Fruit fly (Drosophila melanogaster) whole organism, embryonic: ENCODE measurements around the gene ct.
A peak's percentile ranks its signal among the peaks of the same experiment; 100 is the strongest.

Experiments
- Aef1 ChIP-seq: fragments of 200-800 bp; sonication (Bioruptor generic); IDR thresholded peaks from 3 replicates; pipeline ENCODE4 v1.3.6; 2022; ENCODE audit warnings: missing biosample characterization, missing genetic modification characterization
- Bgb ChIP-seq: fragments of 200-800 bp; sonication (Bioruptor generic); IDR thresholded peaks from 2 replicates; pipeline ENCODE4 v1.3.6; 2022; ENCODE audit warnings: missing biosample characterization, missing genetic modification characterization; ENCODE audit not compliant: partially characterized antibody
- CG10654 ChIP-seq: fragments of 200-800 bp; sonication (Bioruptor generic); optimal IDR thresholded peaks from 2 replicates; lab custom pipeline; 2016; ENCODE audit warnings: missing biosample characterization, missing genetic modification characterization
- CG13894 ChIP-seq: fragments of 200-800 bp; sonication (Bioruptor generic); optimal IDR thresholded peaks from 3 replicates; lab custom pipeline; 2018; ENCODE audit warnings: missing biosample characterization, mild to moderate bottlenecking, missing genetic modification characterization, moderate library complexity
- CG14710 ChIP-seq: fragments of 200-800 bp; sonication (Bioruptor generic); optimal IDR thresholded peaks from 3 replicates; lab custom pipeline; 2019; ENCODE audit warnings: missing biosample characterization, mild to moderate bottlenecking, missing genetic modification characterization, moderate library complexity
- CG1603 ChIP-seq: fragments of 200-800 bp; sonication (Bioruptor generic); optimal IDR thresholded peaks from 2 replicates; lab custom pipeline; 2019; ENCODE audit warnings: missing biosample characterization, mild to moderate bottlenecking, missing genetic modification characterization, moderate library complexity
- CG1647 ChIP-seq: fragments of 200-800 bp; sonication (Bioruptor generic); optimal IDR thresholded peaks from 3 replicates; lab custom pipeline; 2016; ENCODE audit warnings: missing biosample characterization, missing genetic modification characterization
- CG17829 ChIP-seq: fragments of 200-800 bp; optimal IDR thresholded peaks from 2 replicates; lab custom pipeline; 2019; ENCODE audit warnings: missing biosample characterization, mild to moderate bottlenecking, missing genetic modification characterization, moderate library complexity
- CG2199 ChIP-seq: fragments of 200-800 bp; sonication (Bioruptor generic); IDR thresholded peaks from 3 replicates; pipeline ENCODE4 v1.3.6; 2022; ENCODE audit warnings: missing biosample characterization, missing genetic modification characterization
- CG2678 ChIP-seq: fragments of 200-800 bp; sonication (Bioruptor generic); optimal IDR thresholded peaks from 3 replicates; lab custom pipeline; 2019; ENCODE audit warnings: missing biosample characterization, mild to moderate bottlenecking, missing genetic modification characterization, moderate library complexity
- CG3995 ChIP-seq: fragments of 200-800 bp; sonication (Bioruptor generic); optimal IDR thresholded peaks from 3 replicates; lab custom pipeline; 2016; ENCODE audit warnings: missing biosample characterization, missing genetic modification characterization
- CG6654 ChIP-seq: fragments of 200-800 bp; sonication (Bioruptor generic); optimal IDR thresholded peaks from 2 replicates; lab custom pipeline; 2017; ENCODE audit warnings: missing biosample characterization, mild to moderate bottlenecking, missing genetic modification characterization
- CG9609 ChIP-seq: fragments of 200-800 bp; sonication (Bioruptor generic); optimal IDR thresholded peaks from 3 replicates; lab custom pipeline; 2016; ENCODE audit warnings: missing biosample characterization, missing genetic modification characterization
- CG9727 ChIP-seq: fragments of 200-800 bp; sonication (Bioruptor generic); optimal IDR thresholded peaks from 3 replicates; lab custom pipeline; 2017; ENCODE audit warnings: missing biosample characterization, mild to moderate bottlenecking, missing genetic modification characterization
- CG9876 ChIP-seq: fragments of 200-800 bp; sonication (Bioruptor generic); optimal IDR thresholded peaks from 2 replicates; lab custom pipeline; 2016; ENCODE audit warnings: missing biosample characterization, missing genetic modification characterization
- Drgx ChIP-seq: fragments of 200-800 bp; sonication (Bioruptor generic); IDR thresholded peaks from 2 replicates; pipeline ENCODE4 v1.3.6; 2022; ENCODE audit warnings: missing biosample characterization, missing genetic modification characterization
- Ets97D ChIP-seq: fragments of 200-800 bp; sonication (Bioruptor generic); optimal IDR thresholded peaks from 3 replicates; lab custom pipeline; 2016; ENCODE audit warnings: missing biosample characterization, missing genetic modification characterization
- Fer1 ChIP-seq: fragments of 200-800 bp; sonication (Bioruptor generic); optimal IDR thresholded peaks from 2 replicates; lab custom pipeline; 2017; ENCODE audit warnings: missing biosample characterization, mild to moderate bottlenecking, missing genetic modification characterization
- Jarid2 ChIP-seq: fragments of 200-800 bp; sonication (Bioruptor generic); optimal IDR thresholded peaks from 3 replicates; lab custom pipeline; 2017; ENCODE audit warnings: mild to moderate bottlenecking, missing biosample characterization, missing genetic modification reagents, missing genetic modification characterization
- Kr ChIP-seq: fragments of 200-800 bp; sonication (Bioruptor generic); optimal IDR thresholded peaks from 2 replicates; lab custom pipeline; 2017; ENCODE audit warnings: missing biosample characterization, mild to moderate bottlenecking, missing genetic modification characterization
- Oli ChIP-seq: fragments of 200-800 bp; sonication (Bioruptor generic); optimal IDR thresholded peaks from 2 replicates; lab custom pipeline; 2018; ENCODE audit warnings: missing biosample characterization, mild to moderate bottlenecking, missing genetic modification characterization, moderate library complexity
- Optix ChIP-seq: fragments of 200-800 bp; sonication (Bioruptor generic); IDR thresholded peaks from 3 replicates; pipeline ENCODE4 v1.3.6; 2022; ENCODE audit warnings: missing biosample characterization, missing genetic modification characterization
- PHDP ChIP-seq: fragments of 200-800 bp; sonication (Bioruptor generic); optimal IDR thresholded peaks from 3 replicates; lab custom pipeline; 2018; ENCODE audit warnings: missing biosample characterization, mild to moderate bottlenecking, missing genetic modification characterization, moderate library complexity
- Ptx1 ChIP-seq: fragments of 200-800 bp; sonication (Bioruptor generic); IDR thresholded peaks from 2 replicates; pipeline ENCODE4 v1.3.6; 2022; ENCODE audit warnings: missing biosample characterization, missing genetic modification characterization
- Six4 ChIP-seq: fragments of 200-800 bp; sonication (Bioruptor generic); optimal IDR thresholded peaks from 2 replicates; lab custom pipeline; 2016; ENCODE audit warnings: missing biosample characterization, missing genetic modification characterization
- Sry-β ChIP-seq: fragments of 200-800 bp; sonication (Bioruptor generic); optimal IDR thresholded peaks from 2 replicates; lab custom pipeline; 2018; ENCODE audit warnings: missing biosample characterization, mild to moderate bottlenecking, missing genetic modification characterization, moderate library complexity
- Taf1 ChIP-seq: fragments of 200-800 bp; sonication (Bioruptor generic); IDR thresholded peaks from 2 replicates; pipeline ENCODE4 v1.3.6; 2022; ENCODE audit warnings: missing biosample characterization, missing genetic modification characterization
- Trl ChIP-seq, 3 experiments: fragments of >200 bp in 2 of 3; fragments of 200-800 bp in 1 of 3; sonication (Bioruptor generic) in 1 of 3; optimal IDR thresholded peaks; 2 replicates in 1 of 3; 3 replicates in 2 of 3; lab custom pipeline; 2016 to 2017; ENCODE audit warnings: missing biosample characterization in 1 of 3, missing genetic modification characterization in 1 of 3
- YL-1 ChIP-seq: fragments of 200-800 bp; sonication (Bioruptor generic); optimal IDR thresholded peaks from 3 replicates; lab custom pipeline; 2017; ENCODE audit warnings: missing biosample characterization, mild to moderate bottlenecking, missing genetic modification characterization
- al ChIP-seq: fragments of 200-800 bp; sonication (Bioruptor generic); IDR thresholded peaks from 2 replicates; pipeline ENCODE4 v1.3.6; 2022; ENCODE audit warnings: missing biosample characterization, missing genetic modification characterization
- br ChIP-seq: fragments of >200 bp; optimal IDR thresholded peaks from 2 replicates; lab custom pipeline; 2017
- bsh ChIP-seq, 2 experiments: fragments of 200-800 bp; sonication (Bioruptor generic); optimal IDR thresholded peaks; 2 replicates each; lab custom pipeline; 2017 to 2018; ENCODE audit warnings: mild to moderate bottlenecking in 2 of 2, missing biosample characterization in 2 of 2, missing genetic modification characterization in 2 of 2, moderate library complexity in 1 of 2
- chinmo ChIP-seq: fragments of 200-800 bp; sonication (Bioruptor generic); IDR thresholded peaks from 4 replicates; pipeline ENCODE4 v1.3.6; 2022; ENCODE audit warnings: missing biosample characterization, missing genetic modification characterization; ENCODE audit not compliant: partially characterized antibody
- eve ChIP-seq, 2 experiments: fragments of >200 bp; optimal IDR thresholded peaks; 2 replicates each; lab custom pipeline; 2017; ENCODE audit warnings: missing biosample characterization in 2 of 2, missing genetic modification characterization in 2 of 2
- grau ChIP-seq: fragments of 200-800 bp; optimal IDR thresholded peaks from 3 replicates; lab custom pipeline; 2019; ENCODE audit warnings: missing biosample characterization, mild to moderate bottlenecking, missing genetic modification characterization, moderate library complexity
- hbn ChIP-seq: fragments of 200-800 bp; sonication (Bioruptor generic); IDR thresholded peaks from 2 replicates; pipeline ENCODE4 v1.3.6; 2022; ENCODE audit warnings: missing biosample characterization, missing genetic modification characterization; ENCODE audit not compliant: partially characterized antibody
- hkb ChIP-seq, 2 experiments: fragments of 200-800 bp in 1 of 2; fragments of >200 bp in 1 of 2; sonication (Bioruptor generic) in 1 of 2; IDR thresholded peaks in 1 of 2; optimal IDR thresholded peaks in 1 of 2; 2 replicates each; pipeline versions ENCODE4 v1.3.6 to Lab custom; 2017 to 2022; ENCODE audit warnings: missing biosample characterization in 1 of 2, missing genetic modification characterization in 1 of 2
- kni ChIP-seq: fragments of 200-800 bp; sonication (Bioruptor generic); optimal IDR thresholded peaks from 3 replicates; lab custom pipeline; 2017; ENCODE audit warnings: mild to moderate bottlenecking, missing biosample characterization, missing genetic modification reagents, missing genetic modification characterization
- lola ChIP-seq, 3 experiments: fragments of >200 bp in 2 of 3; fragments of 200-800 bp in 1 of 3; sonication (Bioruptor generic) in 1 of 3; optimal IDR thresholded peaks; 2 replicates each; lab custom pipeline; 2017 to 2019; ENCODE audit warnings: missing biosample characterization in 3 of 3, missing genetic modification characterization in 3 of 3, mild to moderate bottlenecking in 1 of 3, moderate library complexity in 1 of 3
- luna ChIP-seq: fragments of 200-800 bp; sonication (Bioruptor generic); optimal IDR thresholded peaks from 2 replicates; lab custom pipeline; 2016; ENCODE audit warnings: missing biosample characterization, missing genetic modification characterization
- nau ChIP-seq: fragments of 200-800 bp; sonication (Bioruptor generic); optimal IDR thresholded peaks from 3 replicates; lab custom pipeline; 2017; ENCODE audit warnings: missing biosample characterization, mild to moderate bottlenecking, missing genetic modification characterization, missing genetic modification reagents
- pho ChIP-seq: fragments of 200-800 bp; sonication (Bioruptor generic); optimal IDR thresholded peaks from 2 replicates; lab custom pipeline; 2016; ENCODE audit warnings: missing biosample characterization, missing genetic modification characterization
- scrt ChIP-seq: fragments of 200-800 bp; sonication (Bioruptor generic); optimal IDR thresholded peaks from 2 replicates; lab custom pipeline; 2018; ENCODE audit warnings: missing biosample characterization, mild to moderate bottlenecking, missing genetic modification characterization, moderate library complexity
- sqz ChIP-seq: fragments of 200-800 bp; sonication (Bioruptor generic); optimal IDR thresholded peaks from 3 replicates; lab custom pipeline; 2018; ENCODE audit warnings: missing biosample characterization, mild to moderate bottlenecking, missing genetic modification characterization
- trh ChIP-seq: fragments of 200-800 bp; sonication (Bioruptor generic); optimal IDR thresholded peaks from 2 replicates; lab custom pipeline; 2016; ENCODE audit warnings: missing biosample characterization, missing genetic modification characterization
- zen ChIP-seq: fragments of 200-800 bp; sonication (Bioruptor generic); optimal IDR thresholded peaks from 3 replicates; lab custom pipeline; 2018; ENCODE audit warnings: missing biosample characterization, mild to moderate bottlenecking, missing genetic modification characterization, moderate library complexity
- zfh1 ChIP-seq: fragments of 200-800 bp; sonication (Bioruptor generic); IDR thresholded peaks from 3 replicates; pipeline ENCODE4 v1.3.6; 2022; ENCODE audit warnings: missing biosample characterization, missing genetic modification characterization

ct gene

dm6 chrX:7706398-7707349, 98.4 kb downstream of the ct start (continued):
- TF ChIP-seq CG10654 (GFP tag; lab: Kevin White, UChicago) (peak; percentile 97), CG1603 (tag; lab: Kevin White, UChicago) (peak; percentile 91), PHDP (tag; lab: Kevin White, UChicago) (peak; percentile 99), zen (peak; percentile 92), Jarid2 (peak; percentile 84), br (lab: Kevin White, UChicago) (no peak), CG13894 (peak; percentile 99), YL-1 (peak; percentile 90), Optix (GFP tag; lab: Robert Waterston, UW) (peak; percentile 95), Trl (optimal IDR thresholded peaks at IDR 0.05; lab: Kevin White, UChicago) (peak; percentile 77 to 81), Trl (GFP tag; optimal IDR thresholded peaks at IDR 0.05; lab: Kevin White, UChicago) (peak; percentile 33), chinmo (GFP tag; lab: Robert Waterston, UW) (peak; percentile 63; the same call in 1 of the 4 replicates), Kr (GFP tag; lab: Kevin White, UChicago) (no peak), CG3995 (GFP tag; lab: Kevin White, UChicago) (peak; percentile 77), Six4 (GFP tag; lab: Kevin White, UChicago) (peak; percentile 97), CG1647 (peak; percentile 68), Fer1 (GFP tag; lab: Kevin White, UChicago) (peak; percentile 99), CG14710 (tag; lab: Kevin White, UChicago) (peak; percentile 95), sqz (GFP tag; lab: Kevin White, UChicago) (peak; percentile 96), grau (tag; lab: Kevin White, UChicago) (peak; percentile 100), Oli (tag; lab: Kevin White, UChicago) (peak; percentile 98), lola (GFP tag; optimal IDR thresholded peaks at IDR 0.05; lab: Kevin White, UChicago) (peak in 1 of 3 experiments; percentile 91), CG6654 (GFP tag; lab: Kevin White, UChicago) (peak; percentile 84), CG17829 (tag; lab: Kevin White, UChicago) (peak; percentile 98), Aef1 (GFP tag; lab: Robert Waterston, UW) (peak; percentile 98), trh (GFP tag; lab: Kevin White, UChicago) (peak; percentile 85), CG9609 (peak; percentile 79), pho (GFP tag; lab: Kevin White, UChicago) (peak; percentile 80), CG2678 (tag; lab: Kevin White, UChicago) (peak; percentile 99), luna (GFP tag; lab: Kevin White, UChicago) (no peak), Ptx1 (GFP tag; lab: Robert Waterston, UW) (peak; percentile 98), eve (GFP tag; optimal IDR thresholded peaks at IDR 0.05; lab: Kevin White, UChicago) (peak in 1 of 2 experiments; percentile 98), al (GFP tag; lab: Robert Waterston, UW) (peak; percentile 98), CG9727 (GFP tag; lab: Kevin White, UChicago) (peak; percentile 97), Bgb (GFP tag; lab: Robert Waterston, UW) (no peak), Drgx (GFP tag; lab: Robert Waterston, UW) (peak; percentile 99), nau (peak; percentile 90), Ets97D (GFP tag; lab: Kevin White, UChicago) (peak; percentile 60), Sry-β (GFP tag; lab: Kevin White, UChicago) (peak; percentile 66), kni (peak; percentile 97), Taf1 (peak; percentile 98), CG2199 (GFP tag; lab: Robert Waterston, UW) (peak; percentile 95), CG9876 (GFP tag; lab: Kevin White, UChicago) (no peak), bsh (GFP tag; optimal IDR thresholded peaks at IDR 0.05; lab: Kevin White, UChicago) (peak; percentile 97 to 98), zfh1 (GFP tag; lab: Robert Waterston, UW) (peak; percentile 98), hbn (no peak), scrt (peak; percentile 97), hkb (optimal IDR thresholded peaks at IDR 0.05; lab: Kevin White, UChicago) (no peak), hkb (GFP tag; IDR thresholded peaks at IDR 0.05; lab: Robert Waterston, UW) (peak; percentile 98)
